Worm (Caenorhabditis elegans): ENCODE data around the gene B0361.11.
A peak's percentile ranks its signal among the peaks of the same experiment; 100 is the strongest.

The B0361.11 gene

ce11 chrIII:7293075-7293684, 15.8 kb downstream of the B0361.11 start, which contains the start of gene cwf-19L2:
Gene cwf-19L2, plus strand, starts transcription at chrIII:7293634.
- TF ChIP-seq unc-39 (tag; optimal IDR thresholded peaks at IDR 0.05) = no peak
- TF ChIP-seq pha-4 (tag; optimal IDR thresholded peaks at IDR 0.05) = peak; percentile 52

- TF ChIP-seq ZK546.5 (tag; optimal IDR thresholded peaks at IDR 0.05) (no peak), egl-5 (tag; optimal IDR thresholded peaks at IDR 0.05) (peak; percentile 14), hmg-11 (tag; optimal IDR thresholded peaks at IDR 0.05) (no peak), nhr-25 (tag; optimal IDR thresholded peaks at IDR 0.05) (peak; percentile 63), pha-4 (tag; optimal IDR thresholded peaks at IDR 0.05) (no peak), pqm-1 (tag; optimal IDR thresholded peaks at IDR 0.05) (no peak), nhr-76 (tag; optimal IDR thresholded peaks at IDR 0.05) (no peak), nhr-23 (tag; optimal IDR thresholded peaks at IDR 0.05) (peak; percentile 20), lsy-12 (tag; optimal IDR thresholded peaks at IDR 0.05) (no peak), aly-2 (tag; optimal IDR thresholded peaks at IDR 0.05) (no peak), nhr-237 (tag; optimal IDR thresholded peaks at IDR 0.05) (no peak), elt-1 (tag; optimal IDR thresholded peaks at IDR 0.05) (no peak), ceh-9 (tag; optimal IDR thresholded peaks at IDR 0.05) (no peak), eor-1 (tag; optimal IDR thresholded peaks at IDR 0.05) (no peak), ceh-16 (tag; optimal IDR thresholded peaks at IDR 0.05) (no peak), nhr-77 (tag; optimal IDR thresholded peaks at IDR 0.05) (no peak), mdl-1 (tag; optimal IDR thresholded peaks at IDR 0.05) (no peak)
These were observed 18.8 kb downstream of the B0361.11 start for ce11 chrIII:7296092-7296668.

- TF ChIP-seq nhr-23 (tag; optimal IDR thresholded peaks at IDR 0.05) = peak; percentile 61
- TF ChIP-seq unc-62 (GFP tag; optimal IDR thresholded peaks at IDR 0.05) = peak; percentile 50
- TF ChIP-seq unc-39 (tag; optimal IDR thresholded peaks at IDR 0.05) = no peak
- peak; percentile 35 for TF ChIP-seq ama-1 (optimal IDR thresholded peaks at IDR 0.05)
- TF ChIP-seq sea-2 (GFP tag; optimal IDR thresholded peaks at IDR 0.05) = no peak
- peak in 1 of 3 experiments; percentile 32 for TF ChIP-seq elt-3 (tag; optimal IDR thresholded peaks at IDR 0.05)
- no peak for TF ChIP-seq pha-4 (tag; optimal IDR thresholded peaks at IDR 0.05)
- no peak for TF ChIP-seq hmg-11 (tag; optimal IDR thresholded peaks at IDR 0.05)
These were observed 19.8 kb downstream of the B0361.11 start for ce11 chrIII:7297045-7297680.

- peak; percentile 58 for TF ChIP-seq elt-1 (tag; optimal IDR thresholded peaks at IDR 0.05)
- TF ChIP-seq mdl-1 (tag; optimal IDR thresholded peaks at IDR 0.05) = no peak
- no peak for TF ChIP-seq unc-39 (tag; optimal IDR thresholded peaks at IDR 0.05)
- TF ChIP-seq mml-1 (tag; optimal IDR thresholded peaks at IDR 0.05) = no peak
- TF ChIP-seq nhr-77 (tag; optimal IDR thresholded peaks at IDR 0.05) = no peak
- TF ChIP-seq R02D3.7 (tag; optimal IDR thresholded peaks at IDR 0.05) = no peak
- no peak for TF ChIP-seq lin-15B (tag; optimal IDR thresholded peaks at IDR 0.05)
- no peak for TF ChIP-seq nfya-1 (tag; optimal IDR thresholded peaks at IDR 0.05; ENCODE audit: insufficient read depth)
- TF ChIP-seq nhr-67 (tag; optimal IDR thresholded peaks at IDR 0.05) = no peak
- no peak for TF ChIP-seq ZK546.5 (tag; optimal IDR thresholded peaks at IDR 0.05)
- no peak for TF ChIP-seq egl-5 (tag; optimal IDR thresholded peaks at IDR 0.05)
- TF ChIP-seq ceh-9 (tag; optimal IDR thresholded peaks at IDR 0.05) = no peak
- TF ChIP-seq ama-1 (optimal IDR thresholded peaks at IDR 0.05) = peak; percentile 41
- TF ChIP-seq pqm-1 (tag; optimal IDR thresholded peaks at IDR 0.05) = no peak
- peak; percentile 9 for TF ChIP-seq nhr-23 (tag; optimal IDR thresholded peaks at IDR 0.05)
- no peak for TF ChIP-seq nhr-43 (tag; optimal IDR thresholded peaks at IDR 0.05; ENCODE audit: poor library complexity, severe bottlenecking)
- no peak for TF ChIP-seq nhr-11 (tag; optimal IDR thresholded peaks at IDR 0.05)
- no peak for TF ChIP-seq snpc-4 (tag; optimal IDR thresholded peaks at IDR 0.05)
- TF ChIP-seq daf-12 (tag; optimal IDR thresholded peaks at IDR 0.05) = no peak
- no peak for TF ChIP-seq nhr-12 (tag; optimal IDR thresholded peaks at IDR 0.05)
- no peak for TF ChIP-seq skn-1 (tag; optimal IDR thresholded peaks at IDR 0.05)
- no peak for TF ChIP-seq nhr-28 (tag; optimal IDR thresholded peaks at IDR 0.05)
- TF ChIP-seq elt-3 (tag; optimal IDR thresholded peaks at IDR 0.05) = no peak
- TF ChIP-seq nhr-76 (tag; optimal IDR thresholded peaks at IDR 0.05) = no peak
- no peak for TF ChIP-seq ztf-11 (tag; optimal IDR thresholded peaks at IDR 0.05)
- no peak for TF ChIP-seq hmg-11 (tag; optimal IDR thresholded peaks at IDR 0.05)
- no peak for TF ChIP-seq elt-2 (tag; optimal IDR thresholded peaks at IDR 0.05)
- peak; percentile 52 for TF ChIP-seq nhr-25 (tag; optimal IDR thresholded peaks at IDR 0.05)
- no peak for TF ChIP-seq lin-39 (tag; optimal IDR thresholded peaks at IDR 0.05)
These were observed 20.6 kb downstream of the B0361.11 start for ce11 chrIII:7298045-7298444.

All from whole organism, L3 larva.